Worm (Caenorhabditis elegans) whole organism, young adult: ENCODE measurements around the gene cya-1.

ENCODE experiments used
- B0035.1 ChIP-seq: sonication (generic microtip); optimal IDR thresholded peaks from 2 replicates; lab custom pipeline; 2016; ENCODE audit warnings: missing genetic modification characterization, mild to moderate bottlenecking, missing compliant biosample characterization, missing genotype, missing genetic modification reagents
- C06A6.2 ChIP-seq: fragments of 200-800 bp; sonication (Bioruptor generic); conservative IDR thresholded peaks from 2 replicates; pipeline ENCODE4 v1.3.6; 2022; ENCODE audit warnings: missing genetic modification characterization, missing compliant biosample characterization
- C17E4.6 ChIP-seq: fragments of 200-800 bp; sonication (Bioruptor generic); IDR thresholded peaks from 2 replicates; pipeline ENCODE4 v1.3.6; 2022; ENCODE audit warnings: missing genetic modification reagents, missing genetic modification characterization, missing compliant biosample characterization
- F57A8.1 ChIP-seq: fragments of 200-800 bp; sonication (Bioruptor generic); optimal IDR thresholded peaks from 2 replicates; lab custom pipeline; 2018; ENCODE audit warnings: mild to moderate bottlenecking, missing genetic modification characterization, moderate library complexity, missing compliant biosample characterization
- T26A5.8 ChIP-seq: sonication (generic microtip); optimal IDR thresholded peaks from 2 replicates; lab custom pipeline; 2016; ENCODE audit warnings: missing genetic modification characterization, missing compliant biosample characterization
- attf-6 ChIP-seq: fragments of 200-800 bp; sonication (Bioruptor generic); IDR thresholded peaks from 2 replicates; pipeline ENCODE4 v1.3.6; 2022; ENCODE audit warnings: missing genetic modification reagents, missing genetic modification characterization, missing compliant biosample characterization
- ccch-3 ChIP-seq: fragments of 200-800 bp; sonication (Bioruptor generic); optimal IDR thresholded peaks from 2 replicates; lab custom pipeline; 2018; ENCODE audit warnings: mild to moderate bottlenecking, missing genetic modification characterization, missing compliant biosample characterization
- ceh-40 ChIP-seq: fragments of 200-800 bp; sonication (Bioruptor generic); IDR thresholded peaks from 2 replicates; pipeline ENCODE4 v1.3.6; 2022; ENCODE audit warnings: missing genetic modification characterization, missing compliant biosample characterization
- ceh-91 ChIP-seq: fragments of 200-800 bp; sonication (Bioruptor generic); IDR thresholded peaks from 2 replicates; pipeline ENCODE4 v1.3.6; 2022; ENCODE audit warnings: missing genetic modification reagents, missing genetic modification characterization, missing compliant biosample characterization
- dpff-1 ChIP-seq: sonication (generic microtip); optimal IDR thresholded peaks from 2 replicates; lab custom pipeline; 2017; ENCODE audit warnings: mild to moderate bottlenecking, missing genetic modification characterization, missing compliant biosample characterization
- dpl-1 ChIP-seq: fragments of 150-350 bp; optimal IDR thresholded peaks from 2 replicates; lab custom pipeline; 2014; ENCODE audit warnings: missing biosample characterization, missing genetic modification reagents, missing genetic modification characterization
- efl-1 ChIP-seq: fragments of 150-350 bp; optimal IDR thresholded peaks from 2 replicates; lab custom pipeline; 2014; ENCODE audit warnings: missing biosample characterization, missing genetic modification reagents, missing genetic modification characterization
- egrh-3 ChIP-seq: fragments of 200-800 bp; sonication (Bioruptor generic); IDR thresholded peaks from 2 replicates; pipeline ENCODE4 v1.3.6; 2022; ENCODE audit warnings: missing genetic modification reagents, missing genetic modification characterization, missing compliant biosample characterization
- him-1 ChIP-seq: sonication (generic microtip); optimal IDR thresholded peaks from 2 replicates; lab custom pipeline; 2016; ENCODE audit warnings: missing genotype, missing genetic modification reagents, missing genetic modification characterization, missing compliant biosample characterization
- hlh-12 ChIP-seq: sonication (generic microtip); optimal IDR thresholded peaks from 2 replicates; lab custom pipeline; 2016; ENCODE audit warnings: missing genetic modification characterization, missing compliant biosample characterization
- hrde-1 ChIP-seq: sonication (generic microtip); optimal IDR thresholded peaks from 2 replicates; lab custom pipeline; 2016; ENCODE audit warnings: missing genetic modification characterization, mild to moderate bottlenecking, missing compliant biosample characterization, moderate library complexity, missing genotype, missing genetic modification reagents, borderline replicate concordance
- hsf-1 ChIP-seq: fragments of 200-800 bp; sonication (Bioruptor generic); IDR thresholded peaks from 2 replicates; pipeline ENCODE4 v1.3.6; 2022; ENCODE audit warnings: missing genetic modification reagents, missing genetic modification characterization, missing compliant biosample characterization
- nhr-120 ChIP-seq: fragments of 200-800 bp; sonication (Bioruptor generic); IDR thresholded peaks from 2 replicates; pipeline ENCODE4 v1.3.6; 2022; ENCODE audit warnings: missing genetic modification characterization, missing compliant biosample characterization
- nhr-27 ChIP-seq: fragments of 200-800 bp; sonication (Bioruptor generic); optimal IDR thresholded peaks from 2 replicates; lab custom pipeline; 2018; ENCODE audit warnings: mild to moderate bottlenecking, missing genetic modification characterization, moderate library complexity, missing compliant biosample characterization
- nhr-80 ChIP-seq: sonication (generic microtip); optimal IDR thresholded peaks from 2 replicates; lab custom pipeline; 2016; ENCODE audit warnings: missing genetic modification characterization, missing compliant biosample characterization
- rcor-1 ChIP-seq: fragments of 200-800 bp; sonication (Bioruptor generic); IDR thresholded peaks from 2 replicates; pipeline ENCODE4 v1.3.6; 2022; ENCODE audit warnings: missing genetic modification reagents, missing genetic modification characterization, missing compliant biosample characterization
- rec-8 ChIP-seq, 2 experiments: sonication (generic microtip); optimal IDR thresholded peaks; 2 replicates each; lab custom pipeline; 2016; ENCODE audit warnings: mild to moderate bottlenecking in 2 of 2, missing genetic modification characterization in 2 of 2, missing genetic modification reagents in 2 of 2, missing genotype in 2 of 2, missing biosample characterization in 1 of 2, missing compliant biosample characterization in 1 of 2, moderate library complexity in 1 of 2
- snpc-1.3 ChIP-seq: sonication (generic microtip); optimal IDR thresholded peaks from 2 replicates; lab custom pipeline; 2017; ENCODE audit warnings: missing genetic modification characterization, mild to moderate bottlenecking, missing compliant biosample characterization, antibody characterized with exemption, moderate library complexity, missing genotype, missing genetic modification reagents; ENCODE audit not compliant: insufficient read depth
- somi-1 ChIP-seq: fragments of 200-800 bp; sonication (Bioruptor generic); optimal IDR thresholded peaks from 2 replicates; lab custom pipeline; 2018; ENCODE audit warnings: mild to moderate bottlenecking, missing genetic modification characterization, missing compliant biosample characterization
- tbp1 ChIP-seq: fragments of 200-800 bp; sonication (Bioruptor generic); optimal IDR thresholded peaks from 2 replicates; lab custom pipeline; 2018; ENCODE audit warnings: mild to moderate bottlenecking, missing genetic modification characterization, missing compliant biosample characterization
- unc-130 ChIP-seq: sonication (generic microtip); optimal IDR thresholded peaks from 2 replicates; lab custom pipeline; 2016; ENCODE audit warnings: missing genetic modification reagents, missing genetic modification characterization, missing compliant biosample characterization
- xnd-1 ChIP-seq: sonication (generic microtip); optimal IDR thresholded peaks from 2 replicates; lab custom pipeline; 2016; ENCODE audit warnings: missing genotype, missing genetic modification reagents, missing genetic modification characterization, missing compliant biosample characterization
- ztf-26 ChIP-seq: sonication (generic microtip); optimal IDR thresholded peaks from 2 replicates; lab custom pipeline; 2017; ENCODE audit warnings: missing genetic modification characterization, missing compliant biosample characterization
- ztf-28 ChIP-seq: fragments of 200-800 bp; sonication (Bioruptor generic); IDR thresholded peaks from 2 replicates; pipeline ENCODE4 v1.3.6; 2022; ENCODE audit warnings: missing genetic modification reagents, missing genetic modification characterization, missing compliant biosample characterization

cya-1 gene

ce11 chrIII:9058959-9059534 lies 50.0 kb downstream of the cya-1 start, which contains the start of gene gst-1 (continued):
- TF ChIP-seq egrh-3 (GFP tag; lab: Robert Waterston, UW) (no peak), hlh-12 (no peak), tbp1 (GFP tag; lab: Kevin White, UChicago) (peak; percentile 21), ztf-26 (tag; lab: Kevin White, UChicago) (no peak), xnd-1 (peak; percentile 2), nhr-80 (peak; percentile 44), hsf-1 (GFP tag; lab: Robert Waterston, UW) (peak; percentile 92), ceh-91 (GFP tag; lab: Robert Waterston, UW) (no peak), ztf-28 (GFP tag; lab: Robert Waterston, UW) (no peak), rcor-1 (0 out of 2 replicates have a peak, but pooled peaks have one; percentile 7), T26A5.8 (tag; lab: Kevin White, UChicago) (no peak), dpff-1 (no peak), F57A8.1 (GFP tag; lab: Kevin White, UChicago) (no peak), unc-130 (GFP tag; lab: Kevin White, UChicago) (no peak), C06A6.2 (GFP tag; lab: Robert Waterston, UW) (no peak), B0035.1 (no peak), nhr-120 (GFP tag; lab: Robert Waterston, UW) (no peak), rec-8 (tag; optimal IDR thresholded peaks at IDR 0.05; lab: Kevin White, UChicago) (no peak), dpl-1 (GFP tag; lab: Kevin White, UChicago) (no peak), ccch-3 (GFP tag; lab: Kevin White, UChicago) (no peak), hrde-1 (no peak), him-1 (tag; lab: Kevin White, UChicago) (no peak), snpc-1.3 (tag; lab: Kevin White, UChicago) (peak; percentile 40), ceh-40 (GFP tag; lab: Robert Waterston, UW) (no peak), attf-6 (GFP tag; lab: Robert Waterston, UW) (no peak), efl-1 (GFP tag; lab: Kevin White, UChicago) (peak; percentile 10), nhr-27 (no peak), somi-1 (GFP tag; lab: Kevin White, UChicago) (no peak), C17E4.6 (GFP tag; lab: Robert Waterston, UW) (0 out of 2 replicates have a peak, but pooled peaks have one; percentile 29)
